Fruit fly (Drosophila melanogaster) whole organism, wandering third instar larva: Measurements from ENCODE around the gene CG3437.

Experiments
- CrebA ChIP-seq: fragments of 200-800 bp; sonication (Bioruptor generic); optimal IDR thresholded peaks from 2 replicates; lab custom pipeline; 2016; ENCODE audit warnings: missing biosample characterization, mild to moderate bottlenecking, missing genetic modification characterization, borderline replicate concordance
- GATAd ChIP-seq: sonication (Bioruptor generic); optimal IDR thresholded peaks from 2 replicates; lab custom pipeline; 2016; ENCODE audit warnings: missing biosample characterization, missing genetic modification characterization
- dl ChIP-seq, 2 experiments: fragments of 175-275, 200-275 bp in 1 of 2; fragments of 200-275 bp in 1 of 2; sonication (Bioruptor generic); optimal IDR thresholded peaks; lab custom pipeline; 2018; ENCODE audit warnings: mild to moderate bottlenecking in 2 of 2, missing biosample characterization in 2 of 2, missing genetic modification characterization in 2 of 2, moderate library complexity in 2 of 2; ENCODE audit not compliant: partially characterized antibody in 2 of 2, insufficient read depth in 1 of 2
- psq ChIP-seq: fragments of 200-800 bp; sonication (Bioruptor generic); optimal IDR thresholded peaks from 3 replicates; lab custom pipeline; 2017; ENCODE audit warnings: missing biosample characterization, mild to moderate bottlenecking, missing genetic modification characterization, moderate library complexity

Gene CG3437

DNA sequence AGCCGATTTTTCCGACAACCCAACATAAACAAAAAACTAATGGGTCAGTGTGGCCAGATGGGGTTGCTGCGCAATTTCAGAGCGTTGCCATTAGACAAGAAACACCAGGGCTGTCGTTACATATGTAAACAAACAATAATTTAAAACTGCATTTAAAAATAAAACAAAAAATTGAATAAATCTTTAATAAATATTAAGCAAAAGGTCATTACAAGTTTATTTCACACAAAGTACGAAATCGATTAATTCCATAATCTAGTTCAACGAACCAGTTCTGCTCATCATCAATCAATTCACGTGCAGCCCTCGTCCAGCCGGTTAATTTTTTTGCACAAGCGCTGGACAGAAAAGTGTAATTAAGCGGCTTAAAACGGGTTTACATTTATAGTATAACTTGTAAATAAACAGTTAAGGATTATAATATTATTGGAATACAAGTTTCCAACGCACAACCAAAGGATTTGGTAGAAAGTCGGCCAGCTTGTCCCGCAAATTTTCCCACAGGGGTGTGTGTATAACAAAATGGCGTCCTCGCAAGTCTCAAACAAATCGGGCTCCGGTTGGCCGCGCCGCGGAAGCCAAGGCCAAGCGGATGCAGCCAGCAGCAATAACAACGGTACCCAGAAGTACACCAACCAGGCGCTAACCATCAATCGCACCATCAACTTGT, 46.6 kb downstream of the CG3437 start, which contains the start of the genes CG4022 and Cpsf5 (continued):
- TF ChIP-seq psq (GFP tag; lab: Kevin White, UChicago): peak; percentile 58

DNA sequence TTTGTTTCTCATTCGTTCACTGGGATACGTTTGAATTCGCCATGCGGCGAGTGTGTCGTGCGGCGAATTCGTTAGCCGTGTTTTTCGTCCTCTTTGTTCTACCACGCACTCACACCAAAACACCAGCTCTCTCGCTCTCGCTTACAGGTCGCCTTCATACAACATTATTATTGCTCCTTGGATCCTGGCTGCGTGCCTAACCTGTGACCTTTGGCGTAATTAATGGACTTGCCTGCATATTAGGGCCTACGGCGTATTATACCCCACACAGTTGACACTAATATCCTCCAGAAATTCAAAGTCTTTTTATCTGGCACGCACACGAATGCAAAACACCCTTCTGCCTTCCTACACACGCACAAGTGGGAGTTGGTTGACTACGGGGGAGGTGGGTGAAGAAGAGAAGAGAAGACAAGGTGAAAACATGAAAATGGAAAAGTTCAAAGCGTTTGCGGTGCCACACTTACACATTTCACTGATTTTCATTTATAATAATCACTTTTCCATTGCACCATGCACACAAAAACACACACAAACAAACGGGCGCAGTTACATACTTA, 47.4 kb downstream of the CG3437 start:
- no peak for TF ChIP-seq dl (GFP tag; optimal IDR thresholded peaks at IDR 0.05; lab: Kevin White, UChicago; ENCODE audit: insufficient read depth in 1 of 2, partially characterized antibody in 2 of 2)
- no peak for TF ChIP-seq GATAd (GFP tag; lab: Kevin White, UChicago)
- TF ChIP-seq psq (GFP tag; lab: Kevin White, UChicago): peak; percentile 15
- TF ChIP-seq CrebA: no peak
